Worm (Caenorhabditis elegans): ENCODE measurements around the gene met-2.

DNA sequence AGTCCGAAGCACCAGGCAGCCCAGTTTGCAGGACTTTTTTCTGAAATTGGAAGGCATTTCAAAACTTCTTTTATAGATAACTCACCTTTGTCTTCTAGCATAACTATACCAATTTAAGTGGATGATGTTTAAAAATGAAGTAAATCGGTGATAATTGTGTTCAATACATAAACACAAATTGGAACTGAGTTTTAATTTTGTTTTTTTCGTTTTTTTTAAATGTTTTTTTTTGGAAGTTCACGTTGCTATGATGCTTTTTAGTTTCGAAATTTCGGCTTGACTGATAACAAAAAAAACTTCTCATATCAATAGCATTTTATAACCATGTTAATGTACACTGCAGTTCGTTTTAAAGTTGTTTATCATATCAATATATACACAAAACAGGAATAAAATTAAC, 14.4 kb downstream of the met-2 start, which contains the start of gene ZK353.4:
- TF ChIP-seq flt-1 (GFP tag; IDR thresholded peaks at IDR 0.05) (no peak), ama-1 (optimal IDR thresholded peaks at IDR 0.05) (no peak), hmbx-1 (tag; optimal IDR thresholded peaks at IDR 0.05) (no peak), F13C5.2 (tag; optimal IDR thresholded peaks at IDR 0.05) (no peak), pes-1 (GFP tag; IDR thresholded peaks at IDR 0.05) (no peak), ceh-13 (GFP tag; optimal IDR thresholded peaks at IDR 0.05) (no peak), scrt-1 (GFP tag; IDR thresholded peaks at IDR 0.05) (no peak), ets-7 (tag; optimal IDR thresholded peaks at IDR 0.05) (no peak), hnd-1 (tag; optimal IDR thresholded peaks at IDR 0.05) (no peak), ceh-36 (tag; optimal IDR thresholded peaks at IDR 0.05) (no peak)
